Worm (Caenorhabditis elegans): Measurements from ENCODE around the gene str-96.

- no peak for TF ChIP-seq W03F9.2 (tag; optimal IDR thresholded peaks at IDR 0.05)
- TF ChIP-seq him-1 (tag; optimal IDR thresholded peaks at IDR 0.05): no peak
Observed at ce11 chrV:15272263-15272662, 21.5 kb downstream of the str-96 start, which contains the start of gene T10H4.4.

All from whole organism, L4/young adult.